Fruit fly (Drosophila melanogaster): ENCODE measurements around the gene CG15255.

CG15255 gene

DNA sequence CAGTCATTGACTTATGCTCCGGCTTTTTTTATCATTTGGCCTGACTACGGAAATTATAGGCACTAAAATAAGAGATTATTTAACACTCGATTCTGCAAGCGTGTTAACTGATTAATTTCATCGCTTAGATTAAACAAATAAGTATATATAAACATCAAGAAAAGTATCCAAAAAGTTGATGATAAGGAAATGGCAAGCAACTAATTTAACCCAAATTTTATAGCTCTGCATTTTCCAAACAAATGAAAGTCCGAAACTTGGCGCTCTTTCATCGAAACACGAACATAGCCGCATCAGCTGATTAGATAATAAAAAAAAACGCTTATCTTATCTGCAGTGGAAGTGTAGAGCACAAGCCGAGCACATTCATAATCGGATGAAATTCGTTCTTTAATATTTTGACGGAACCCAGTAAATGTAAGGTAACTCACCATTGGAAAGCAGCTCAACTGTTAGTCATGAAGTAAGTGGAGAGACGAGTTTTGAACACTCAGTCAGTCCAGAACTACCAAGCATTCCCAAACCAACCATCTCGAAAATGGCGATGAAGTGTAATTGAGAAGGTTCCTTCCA, 18.2 kb upstream of the CG15255 start, which contains the start of gene CG18480 (continued):
- TF ChIP-seq onecut (GFP tag; IDR thresholded peaks at IDR 0.05) (peak; percentile 46; the same call in 1 of the 2 replicates), cad (GFP tag; optimal IDR thresholded peaks at IDR 0.05) (no peak), CG17328 (GFP tag; IDR thresholded peaks at IDR 0.05) (no peak), HLH54F (GFP tag; optimal IDR thresholded peaks at IDR 0.05) (peak; percentile 42), MESR4 (GFP tag; optimal IDR thresholded peaks at IDR 0.05) (no peak), zfh2 (GFP tag; optimal IDR thresholded peaks at IDR 0.05) (peak; percentile 58), Fer2 (tag; optimal IDR thresholded peaks at IDR 0.05) (peak; percentile 35), ems (GFP tag; optimal IDR thresholded peaks at IDR 0.05) (no peak), NK7.1 (GFP tag; optimal IDR thresholded peaks at IDR 0.05) (no peak), CG7357 (GFP tag; IDR thresholded peaks at IDR 0.05) (no peak), CG1792 (GFP tag; optimal IDR thresholded peaks at IDR 0.05) (no peak), CG15073 (GFP tag; optimal IDR thresholded peaks at IDR 0.05) (no peak), dm (GFP tag; optimal IDR thresholded peaks at IDR 0.05) (peak; percentile 2), PHDP (tag; optimal IDR thresholded peaks at IDR 0.05) (no peak), al (GFP tag; IDR thresholded peaks at IDR 0.05) (peak; percentile 44; the same call in 1 of the 2 replicates), Xrp1 (GFP tag; IDR thresholded peaks at IDR 0.05) (no peak), CG5245 (GFP tag; optimal IDR thresholded peaks at IDR 0.05) (no peak), Mes4 (GFP tag; optimal IDR thresholded peaks at IDR 0.05) (no peak), mld (GFP tag; IDR thresholded peaks at IDR 0.05; ENCODE audit: partially characterized antibody) (no peak), sr (GFP tag; IDR thresholded peaks at IDR 0.05) (no peak), CG11093 (GFP tag; IDR thresholded peaks at IDR 0.05) (no peak), ind (GFP tag; optimal IDR thresholded peaks at IDR 0.05) (peak; percentile 64), pho (GFP tag; optimal IDR thresholded peaks at IDR 0.05) (peak; percentile 31), fd64A (GFP tag; optimal IDR thresholded peaks at IDR 0.05) (no peak), NC2β (GFP tag; optimal IDR thresholded peaks at IDR 0.05) (no peak), nerfin-2 (GFP tag; IDR thresholded peaks at IDR 0.05; ENCODE audit: partially characterized antibody) (no peak), CG7271 (tag; optimal IDR thresholded peaks at IDR 0.05) (no peak), CG13775 (GFP tag; optimal IDR thresholded peaks at IDR 0.05) (no peak), grn (GFP tag; optimal IDR thresholded peaks at IDR 0.05) (peak; percentile 58), lilli (GFP tag; optimal IDR thresholded peaks at IDR 0.05) (peak; percentile 71), Hr78 (GFP tag; optimal IDR thresholded peaks at IDR 0.05) (no peak), CG6272 (GFP tag; IDR thresholded peaks at IDR 0.05) (no peak), CG18599 (GFP tag; optimal IDR thresholded peaks at IDR 0.05) (peak; percentile 82), E2f2 (GFP tag; IDR thresholded peaks at IDR 0.05) (0 out of 2 replicates have a peak, but pooled peaks have one; percentile 34), CG12659 (GFP tag; optimal IDR thresholded peaks at IDR 0.05) (peak; percentile 37), sens (GFP tag) (peak; percentile 84), sqz (GFP tag; optimal IDR thresholded peaks at IDR 0.05) (peak; percentile 87), shn (GFP tag; optimal IDR thresholded peaks at IDR 0.05) (peak; percentile 41), CG32767 (GFP tag; IDR thresholded peaks at IDR 0.05) (no peak), slbo (GFP tag; IDR thresholded peaks at IDR 0.05) (peak; percentile 66), Asciz (GFP tag; optimal IDR thresholded peaks at IDR 0.05) (peak; percentile 13), pb (GFP tag; optimal IDR thresholded peaks at IDR 0.05) (no peak), CG13123 (GFP tag; optimal IDR thresholded peaks at IDR 0.05) (no peak), CG10462 (GFP tag; optimal IDR thresholded peaks at IDR 0.05) (no peak), Dip3 (GFP tag; optimal IDR thresholded peaks at IDR 0.05) (peak; percentile 42), CG12219 (GFP tag; optimal IDR thresholded peaks at IDR 0.05) (peak; percentile 41), B-H2 (GFP tag; optimal IDR thresholded peaks at IDR 0.05) (peak; percentile 42), CG4282 (GFP tag; optimal IDR thresholded peaks at IDR 0.05) (no peak), CG18011 (GFP tag; optimal IDR thresholded peaks at IDR 0.05) (no peak), peb (GFP tag; IDR thresholded peaks at IDR 0.05) (no peak), fru (optimal IDR thresholded peaks at IDR 0.05) (no peak), CG17385 (GFP tag; optimal IDR thresholded peaks at IDR 0.05) (peak; percentile 47)

Measured in whole organism, embryonic.